Worm (Caenorhabditis elegans) whole organism, L1 larva: Measurements from ENCODE around the gene K02H11.9.

Experiments
- ama-1 ChIP-seq: fragments of 150-350 bp; optimal IDR thresholded peaks from 2 replicates; lab custom pipeline; 2014
- ceh-82 ChIP-seq, 3 experiments: fragments of 150-350 bp in 1 of 3; sonication (generic microtip) in 2 of 3; optimal IDR thresholded peaks; 2 replicates each; lab custom pipeline; 2014 to 2017; ENCODE audit warnings: missing biosample characterization in 3 of 3, missing genetic modification characterization in 3 of 3
- egl-27 ChIP-seq, 2 experiments: fragments of 150-350 bp in 1 of 2; sonication (generic microtip); optimal IDR thresholded peaks; 3 replicates each; lab custom pipeline; 2017 to 2018; ENCODE audit warnings: missing biosample characterization in 2 of 2, missing genetic modification characterization in 2 of 2, missing genetic modification reagents in 2 of 2
- jun-1 ChIP-seq: fragments of 150-350 bp; optimal IDR thresholded peaks from 2 replicates; lab custom pipeline; 2014; ENCODE audit warnings: missing biosample characterization, missing genetic modification reagents, missing genetic modification characterization
- lin-13 ChIP-seq: fragments of 150-350 bp; optimal IDR thresholded peaks from 2 replicates; lab custom pipeline; 2014; ENCODE audit warnings: missing biosample characterization, missing genetic modification reagents, missing genetic modification characterization
- lin-15B ChIP-seq: fragments of 150-350 bp; sonication (generic microtip); optimal IDR thresholded peaks from 3 replicates; lab custom pipeline; 2014; ENCODE audit warnings: missing biosample characterization, missing genetic modification characterization
- nhr-28 ChIP-seq: fragments of 150-350 bp; optimal IDR thresholded peaks from 2 replicates; lab custom pipeline; 2014; ENCODE audit warnings: missing biosample characterization, missing genetic modification characterization
- nhr-77 ChIP-seq: fragments of 150-350 bp; optimal IDR thresholded peaks from 2 replicates; lab custom pipeline; 2014; ENCODE audit warnings: missing biosample characterization, missing genetic modification characterization
- skn-1 ChIP-seq: fragments of 150-350 bp; optimal IDR thresholded peaks from 2 replicates; lab custom pipeline; 2014; ENCODE audit warnings: missing biosample characterization, missing genetic modification characterization
- unc-62 ChIP-seq: fragments of 150-350 bp; optimal IDR thresholded peaks from 2 replicates; lab custom pipeline; 2014; ENCODE audit warnings: missing biosample characterization, missing genetic modification reagents, missing genetic modification characterization
- unc-86 ChIP-seq: sonication (generic microtip); optimal IDR thresholded peaks from 2 replicates; lab custom pipeline; 2016; ENCODE audit warnings: missing genetic modification characterization, missing compliant biosample characterization

ce11 chrV:1585411-1585810 is 48.5 kb upstream of the K02H11.9 start, which contains the start of gene F16B4.7:
- TF ChIP-seq ama-1: no peak
- no peak for TF ChIP-seq lin-13 (GFP tag; lab: Kevin White, UChicago)
- TF ChIP-seq egl-27 (tag; optimal IDR thresholded peaks at IDR 0.05; lab: Kevin White, UChicago): no peak
- no peak for TF ChIP-seq unc-86 (tag; lab: Kevin White, UChicago)
- no peak for TF ChIP-seq nhr-28 (tag; lab: Kevin White, UChicago)
- no peak for TF ChIP-seq nhr-77 (tag; lab: Kevin White, UChicago)
- TF ChIP-seq unc-62 (GFP tag; lab: Kevin White, UChicago): no peak
- no peak for TF ChIP-seq ceh-82 (tag; optimal IDR thresholded peaks at IDR 0.05; lab: Kevin White, UChicago)
- no peak for TF ChIP-seq skn-1
- no peak for TF ChIP-seq lin-15B (tag; lab: Kevin White, UChicago)
- TF ChIP-seq jun-1 (tag; lab: Kevin White, UChicago): no peak
